Fruit fly (Drosophila melanogaster) whole organism, embryonic: ENCODE measurements around the gene CG7065.

Experiments
- Awh ChIP-seq: fragments of 200-800 bp; sonication (Bioruptor generic); IDR thresholded peaks from 2 replicates; pipeline ENCODE4, ENCODE4 v1.3.6; 2022; ENCODE audit warnings: missing biosample characterization, missing genetic modification characterization
- C15 ChIP-seq: fragments of 200-800 bp; sonication (Bioruptor generic); IDR thresholded peaks from 3 replicates; pipeline ENCODE4 v1.3.6; 2022; ENCODE audit warnings: missing biosample characterization, missing genetic modification characterization
- CG10431 ChIP-seq: fragments of 200-800 bp; sonication (Bioruptor generic); optimal IDR thresholded peaks from 3 replicates; lab custom pipeline; 2018; ENCODE audit warnings: missing biosample characterization, mild to moderate bottlenecking, missing genetic modification characterization
- CG11560 ChIP-seq: fragments of 200-800 bp; sonication (Bioruptor generic); IDR thresholded peaks from 3 replicates; pipeline ENCODE4 v1.3.6; 2022; ENCODE audit warnings: missing biosample characterization, missing genetic modification characterization
- CG12219 ChIP-seq: fragments of 200-800 bp; sonication (Bioruptor generic); optimal IDR thresholded peaks from 3 replicates; lab custom pipeline; 2018; ENCODE audit warnings: missing biosample characterization, mild to moderate bottlenecking, missing genetic modification characterization
- CG13296 ChIP-seq: fragments of 200-800 bp; sonication (Bioruptor generic); optimal IDR thresholded peaks from 3 replicates; lab custom pipeline; 2018; ENCODE audit warnings: missing biosample characterization, mild to moderate bottlenecking, missing genetic modification characterization
- CG13624 ChIP-seq: fragments of 200-800 bp; sonication (Bioruptor generic); optimal IDR thresholded peaks from 2 replicates; lab custom pipeline; 2016; ENCODE audit warnings: missing biosample characterization, missing genetic modification characterization
- CG1529 ChIP-seq: fragments of 200-800 bp; sonication (Bioruptor generic); optimal IDR thresholded peaks from 3 replicates; lab custom pipeline; 2018; ENCODE audit warnings: missing biosample characterization, missing genetic modification characterization
- CG17186 ChIP-seq: fragments of 200-800 bp; sonication (Bioruptor generic); optimal IDR thresholded peaks from 3 replicates; lab custom pipeline; 2017; ENCODE audit warnings: missing biosample characterization, missing genetic modification reagents, missing genetic modification characterization
- CG2120 ChIP-seq: fragments of 200-800 bp; sonication (Bioruptor generic); optimal IDR thresholded peaks from 3 replicates; lab custom pipeline; 2016; ENCODE audit warnings: missing biosample characterization, missing genetic modification characterization
- CG2129 ChIP-seq: fragments of 200-800 bp; sonication (Bioruptor generic); IDR thresholded peaks from 2 replicates; pipeline ENCODE4 v1.3.6; 2022; ENCODE audit warnings: missing biosample characterization, missing genetic modification characterization; ENCODE audit not compliant: partially characterized antibody
- CG2875 ChIP-seq: fragments of 200-800 bp; sonication (Bioruptor generic); optimal IDR thresholded peaks from 2 replicates; lab custom pipeline; 2017; ENCODE audit warnings: missing biosample characterization, mild to moderate bottlenecking, missing genetic modification characterization, missing genetic modification reagents
- CG31365 ChIP-seq: fragments of 200-800 bp; sonication (Bioruptor generic); optimal IDR thresholded peaks from 2 replicates; lab custom pipeline; 2018; ENCODE audit warnings: missing biosample characterization, mild to moderate bottlenecking, missing genetic modification characterization
- CG31388 ChIP-seq: fragments of 200-800 bp; sonication (Bioruptor generic); optimal IDR thresholded peaks from 2 replicates; lab custom pipeline; 2016; ENCODE audit warnings: missing biosample characterization, missing genetic modification characterization
- CG31441 ChIP-seq: fragments of 200-800 bp; sonication (Bioruptor generic); IDR thresholded peaks from 2 replicates; pipeline ENCODE4 v1.3.6; 2022; ENCODE audit warnings: missing biosample characterization, missing genetic modification characterization
- CG32532 ChIP-seq: fragments of 200-800 bp; sonication (Bioruptor generic); IDR thresholded peaks from 2 replicates; pipeline ENCODE4 v1.3.6; 2022; ENCODE audit warnings: missing biosample characterization, missing genetic modification characterization
- CG34376 ChIP-seq: fragments of 200-800 bp; sonication (Bioruptor generic); optimal IDR thresholded peaks from 2 replicates; lab custom pipeline; 2018; ENCODE audit warnings: missing biosample characterization, mild to moderate bottlenecking, missing genetic modification characterization
- CG4730 ChIP-seq: fragments of 200-800 bp; sonication (Bioruptor generic); IDR thresholded peaks from 2 replicates; pipeline ENCODE4 v1.3.6; 2022; ENCODE audit warnings: missing biosample characterization, missing genetic modification characterization
- CG4820 ChIP-seq: fragments of 200-800 bp; sonication (Bioruptor generic); optimal IDR thresholded peaks from 3 replicates; lab custom pipeline; 2016; ENCODE audit warnings: missing biosample characterization, missing genetic modification characterization
- CG7928 ChIP-seq: fragments of 200-800 bp; sonication (Bioruptor generic); optimal IDR thresholded peaks from 2 replicates; lab custom pipeline; 2017; ENCODE audit warnings: missing biosample characterization, mild to moderate bottlenecking, missing genetic modification characterization
- CG8290 ChIP-seq, 3 experiments: fragments of 200-800 bp; sonication (Bioruptor generic); optimal IDR thresholded peaks; 2 replicates each; lab custom pipeline; 2016 to 2019; ENCODE audit warnings: missing biosample characterization in 3 of 3, missing genetic modification characterization in 3 of 3, mild to moderate bottlenecking in 2 of 3, moderate library complexity in 1 of 3
- CG9932 ChIP-seq: fragments of 200-800 bp; sonication (Bioruptor generic); IDR thresholded peaks from 2 replicates; pipeline ENCODE4 v1.3.6; 2022; ENCODE audit warnings: missing biosample characterization, missing genetic modification characterization
- Ets97D ChIP-seq: fragments of 200-800 bp; sonication (Bioruptor generic); optimal IDR thresholded peaks from 3 replicates; lab custom pipeline; 2016; ENCODE audit warnings: missing biosample characterization, missing genetic modification characterization
- GATAe ChIP-seq: fragments of 200-800 bp; sonication (Bioruptor generic); conservative IDR thresholded peaks from 2 replicates; pipeline ENCODE4 v1.3.6; 2022; ENCODE audit warnings: missing biosample characterization, missing genetic modification characterization
- Gsc ChIP-seq: fragments of 200-800 bp; sonication (Bioruptor generic); IDR thresholded peaks from 2 replicates; pipeline ENCODE4 v1.3.6; 2022; ENCODE audit warnings: missing biosample characterization, missing genetic modification characterization
- HLH3B ChIP-seq: fragments of 200-800 bp; sonication (Bioruptor generic); IDR thresholded peaks from 2 replicates; pipeline ENCODE4 v1.3.6; 2022; ENCODE audit warnings: missing biosample characterization, missing genetic modification characterization
- Hand ChIP-seq: fragments of 200-800 bp; sonication (Bioruptor generic); optimal IDR thresholded peaks from 2 replicates; lab custom pipeline; 2017; ENCODE audit warnings: mild to moderate bottlenecking, missing biosample characterization, missing genetic modification reagents, missing genetic modification characterization
- HmgD ChIP-seq: fragments of 200-800 bp; sonication (Bioruptor generic); optimal IDR thresholded peaks from 3 replicates; lab custom pipeline; 2016; ENCODE audit warnings: missing biosample characterization, missing genetic modification characterization
- Mad ChIP-seq: fragments of 200-800 bp; sonication (Bioruptor generic); optimal IDR thresholded peaks from 2 replicates; lab custom pipeline; 2016; ENCODE audit warnings: missing biosample characterization, missing genetic modification characterization
- Max ChIP-seq: fragments of 200-800 bp; sonication (Bioruptor generic); optimal IDR thresholded peaks from 2 replicates; lab custom pipeline; 2016; ENCODE audit warnings: missing biosample characterization, mild to moderate bottlenecking, missing genetic modification characterization
- Rfx ChIP-seq: fragments of 200-800 bp; sonication (Bioruptor generic); IDR thresholded peaks from 2 replicates; pipeline ENCODE4 v1.3.6; 2022; ENCODE audit warnings: missing biosample characterization, missing genetic modification characterization
- Trl ChIP-seq, 3 experiments: fragments of >200 bp in 2 of 3; fragments of 200-800 bp in 1 of 3; sonication (Bioruptor generic) in 1 of 3; optimal IDR thresholded peaks; 2 replicates in 1 of 3; 3 replicates in 2 of 3; lab custom pipeline; 2016 to 2017; ENCODE audit warnings: missing biosample characterization in 1 of 3, missing genetic modification characterization in 1 of 3
- amos ChIP-seq: fragments of 200-800 bp; sonication (Bioruptor generic); IDR thresholded peaks from 2 replicates; pipeline ENCODE4 v1.3.6; 2022; ENCODE audit warnings: missing biosample characterization, missing genetic modification characterization; ENCODE audit not compliant: partially characterized antibody
- az2 ChIP-seq: fragments of 200-800 bp; sonication (Bioruptor generic); optimal IDR thresholded peaks from 3 replicates; lab custom pipeline; 2016; ENCODE audit warnings: missing biosample characterization, missing genetic modification characterization
- btn ChIP-seq: fragments of 200-800 bp; sonication (Bioruptor generic); optimal IDR thresholded peaks from 2 replicates; lab custom pipeline; 2016; ENCODE audit warnings: missing biosample characterization, missing genetic modification characterization
- crol ChIP-seq: fragments of 200-800 bp; sonication (Bioruptor generic); IDR thresholded peaks from 2 replicates; pipeline ENCODE4 v1.3.6; 2022; ENCODE audit warnings: missing biosample characterization, missing genetic modification characterization
- dysf ChIP-seq: fragments of 200-800 bp; sonication (Bioruptor generic); IDR thresholded peaks from 3 replicates; pipeline ENCODE4 v1.3.6; 2022; ENCODE audit warnings: missing biosample characterization, missing genetic modification characterization
- gcm2 ChIP-seq: fragments of 200-800 bp; sonication (Bioruptor generic); optimal IDR thresholded peaks from 2 replicates; lab custom pipeline; 2016; ENCODE audit warnings: missing biosample characterization, missing genetic modification characterization
- ind ChIP-seq: fragments of 200-800 bp; sonication (Bioruptor generic); optimal IDR thresholded peaks from 3 replicates; lab custom pipeline; 2016; ENCODE audit warnings: missing biosample characterization, missing genetic modification characterization
- mam ChIP-seq: fragments of 200-800 bp; sonication (Bioruptor generic); optimal IDR thresholded peaks from 3 replicates; lab custom pipeline; 2016; ENCODE audit warnings: missing biosample characterization, missing genetic modification characterization
- nerfin-1 ChIP-seq: fragments of 200-800 bp; sonication (Bioruptor generic); optimal IDR thresholded peaks from 3 replicates; lab custom pipeline; 2019; ENCODE audit warnings: missing biosample characterization, mild to moderate bottlenecking, missing genetic modification characterization, moderate library complexity
- pb ChIP-seq: fragments of 200-800 bp; sonication (Bioruptor generic); optimal IDR thresholded peaks from 3 replicates; lab custom pipeline; 2016; ENCODE audit warnings: missing biosample characterization, missing genetic modification characterization
- pnt ChIP-seq: fragments of 200-800 bp; sonication (Bioruptor generic); optimal IDR thresholded peaks from 3 replicates; lab custom pipeline; 2016; ENCODE audit warnings: missing biosample characterization, missing genetic modification characterization
- sc ChIP-seq, 3 experiments: fragments of >200 bp in 2 of 3; fragments of 200-800 bp in 1 of 3; sonication (Bioruptor generic) in 1 of 3; optimal IDR thresholded peaks; 2 replicates in 2 of 3; 3 replicates in 1 of 3; lab custom pipeline; 2017; ENCODE audit warnings: mild to moderate bottlenecking in 1 of 3, missing biosample characterization in 1 of 3, missing genetic modification characterization in 1 of 3, missing genetic modification reagents in 1 of 3
- sisA ChIP-seq: fragments of 200-800 bp; sonication (Bioruptor generic); IDR thresholded peaks from 2 replicates; pipeline ENCODE4 v1.3.6; 2022; ENCODE audit warnings: missing biosample characterization, missing genetic modification characterization
- stwl ChIP-seq: fragments of 200-800 bp; sonication (Bioruptor generic); optimal IDR thresholded peaks from 3 replicates; lab custom pipeline; 2018; ENCODE audit warnings: missing biosample characterization, mild to moderate bottlenecking, missing genetic modification characterization, moderate library complexity
- trh ChIP-seq: fragments of 200-800 bp; sonication (Bioruptor generic); optimal IDR thresholded peaks from 2 replicates; lab custom pipeline; 2016; ENCODE audit warnings: missing biosample characterization, missing genetic modification characterization
- tx ChIP-seq: fragments of 200-800 bp; sonication (Bioruptor generic); optimal IDR thresholded peaks from 2 replicates; lab custom pipeline; 2016; ENCODE audit warnings: missing biosample characterization, missing genetic modification characterization
- zfh1 ChIP-seq: fragments of 200-800 bp; sonication (Bioruptor generic); IDR thresholded peaks from 3 replicates; pipeline ENCODE4 v1.3.6; 2022; ENCODE audit warnings: missing biosample characterization, missing genetic modification characterization

Gene CG7065

DNA sequence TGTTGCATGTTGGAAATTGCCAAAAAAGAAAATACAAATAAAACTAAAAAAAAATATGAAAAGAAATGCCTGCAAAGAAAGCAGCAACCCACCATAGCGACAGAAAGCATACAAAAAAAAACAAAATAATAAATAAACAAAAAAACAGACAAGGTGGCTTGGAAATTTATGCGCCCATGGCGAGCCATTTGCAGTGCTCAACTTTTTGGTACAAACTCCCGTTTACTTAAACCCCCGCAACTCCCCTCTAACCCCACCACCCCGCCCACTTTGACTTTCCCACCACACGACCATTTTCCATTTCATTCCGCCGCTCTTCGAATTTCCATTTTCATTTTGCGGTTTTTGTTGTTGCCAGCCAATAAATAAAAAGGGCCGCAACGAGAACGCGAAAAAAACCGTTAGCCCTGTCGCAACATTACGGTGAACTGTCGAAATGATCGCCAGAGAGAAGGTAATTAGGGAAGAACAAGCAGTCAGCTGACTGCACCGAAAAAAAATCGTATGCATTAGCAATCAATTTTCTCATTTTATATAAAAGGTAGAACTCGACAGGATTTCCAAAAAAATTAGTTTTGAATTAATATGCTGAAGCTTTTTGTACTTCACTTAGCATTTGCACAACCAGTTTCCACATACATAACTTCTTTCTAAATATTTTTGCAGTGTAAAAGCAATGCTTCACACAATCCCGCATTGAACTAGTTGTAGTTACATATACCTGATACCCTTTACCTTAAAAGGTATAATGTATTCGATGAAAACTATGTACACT, 5.3 kb upstream of the CG7065 start (continued):
- TF ChIP-seq Trl (optimal IDR thresholded peaks at IDR 0.05; lab: Kevin White, UChicago), result no peak
- peak; percentile 34 for TF ChIP-seq Trl (GFP tag; optimal IDR thresholded peaks at IDR 0.05; lab: Kevin White, UChicago)
- no peak for TF ChIP-seq nerfin-1
- TF ChIP-seq tx (GFP tag; lab: Kevin White, UChicago), result peak; percentile 33
- TF ChIP-seq gcm2 (GFP tag; lab: Kevin White, UChicago), result no peak
- TF ChIP-seq trh, result no peak
- no peak for TF ChIP-seq Mad (GFP tag; lab: Kevin White, UChicago)
- no peak for TF ChIP-seq amos (GFP tag; lab: Robert Waterston, UW)
- peak; percentile 74 for TF ChIP-seq CG31441
- TF ChIP-seq CG12219 (GFP tag; lab: Kevin White, UChicago), result peak; percentile 18
- no peak for TF ChIP-seq CG10431
- TF ChIP-seq CG31388 (GFP tag; lab: Kevin White, UChicago), result no peak
- TF ChIP-seq ind (GFP tag; lab: Kevin White, UChicago), result peak; percentile 16
- TF ChIP-seq GATAe (GFP tag; lab: Robert Waterston, UW), result no peak
- peak; percentile 16 for TF ChIP-seq CG4820 (GFP tag; lab: Kevin White, UChicago)
- peak; percentile 71 for TF ChIP-seq dysf (GFP tag; lab: Robert Waterston, UW)
- TF ChIP-seq CG2875 (GFP tag; lab: Kevin White, UChicago), result peak; percentile 6
- TF ChIP-seq CG2129 (GFP tag; lab: Robert Waterston, UW), result no peak
- TF ChIP-seq CG9932, result no peak
- TF ChIP-seq sisA (GFP tag; lab: Robert Waterston, UW), result peak; percentile 66
- TF ChIP-seq Awh (GFP tag; lab: Robert Waterston, UW), result peak; percentile 57; the same call in 1 of the 2 replicates
- peak; percentile 38; the same call in 1 of the 2 replicates for TF ChIP-seq CG4730 (GFP tag; lab: Robert Waterston, UW)
- TF ChIP-seq CG7928 (GFP tag; lab: Kevin White, UChicago), result no peak
- no peak for TF ChIP-seq pb
- TF ChIP-seq CG31365, result no peak
- no peak for TF ChIP-seq Hand
- peak; percentile 36 for TF ChIP-seq Max (GFP tag; lab: Kevin White, UChicago)
- TF ChIP-seq CG17186 (GFP tag; lab: Kevin White, UChicago), result no peak
- peak; percentile 10 for TF ChIP-seq Ets97D (GFP tag; lab: Kevin White, UChicago)
- peak; percentile 33 for TF ChIP-seq CG1529 (GFP tag; lab: Kevin White, UChicago)
- no peak for TF ChIP-seq sc (optimal IDR thresholded peaks at IDR 0.05; lab: Kevin White, UChicago)
- peak; percentile 27 for TF ChIP-seq sc (GFP tag; optimal IDR thresholded peaks at IDR 0.05; lab: Kevin White, UChicago)
- TF ChIP-seq Gsc (GFP tag; lab: Robert Waterston, UW), result no peak
- no peak for TF ChIP-seq stwl
- TF ChIP-seq C15 (GFP tag; lab: Robert Waterston, UW), result no peak
- peak; percentile 37 for TF ChIP-seq pnt (GFP tag; lab: Kevin White, UChicago)
- TF ChIP-seq CG13296 (GFP tag; lab: Kevin White, UChicago), result no peak
- TF ChIP-seq HmgD (GFP tag; lab: Kevin White, UChicago), result no peak
- TF ChIP-seq CG34376 (GFP tag; lab: Kevin White, UChicago), result no peak
- TF ChIP-seq az2 (GFP tag; lab: Kevin White, UChicago), result peak; percentile 54
- TF ChIP-seq HLH3B, result 0 out of 2 replicates have a peak, but pooled peaks have one; percentile 31
- TF ChIP-seq CG32532 (GFP tag; lab: Robert Waterston, UW), result peak; percentile 26; the same call in 1 of the 2 replicates
- TF ChIP-seq CG11560 (tag; lab: Robert Waterston, UW), result no peak
- peak; percentile 53 for TF ChIP-seq crol (GFP tag; lab: Robert Waterston, UW)
- peak; percentile 19 for TF ChIP-seq CG13624 (GFP tag; lab: Kevin White, UChicago)
- TF ChIP-seq zfh1 (GFP tag; lab: Robert Waterston, UW), result peak; percentile 59; the same call in 1 of the 3 replicates
- peak; percentile 28 for TF ChIP-seq btn (GFP tag; lab: Kevin White, UChicago)
- no peak for TF ChIP-seq CG8290 (GFP tag; optimal IDR thresholded peaks at IDR 0.05; lab: Kevin White, UChicago)
- no peak for TF ChIP-seq CG8290 (tag; optimal IDR thresholded peaks at IDR 0.05; lab: Kevin White, UChicago)
- TF ChIP-seq mam, result peak; percentile 33
- no peak for TF ChIP-seq Rfx (GFP tag; lab: Robert Waterston, UW)
- peak; percentile 39 for TF ChIP-seq CG2120 (GFP tag; lab: Kevin White, UChicago)
